Fruit fly (Drosophila melanogaster): Measurements from ENCODE around the gene Bro.
A peak's percentile ranks its signal among the peaks of the same experiment; 100 is the strongest.

Bro gene

DNA sequence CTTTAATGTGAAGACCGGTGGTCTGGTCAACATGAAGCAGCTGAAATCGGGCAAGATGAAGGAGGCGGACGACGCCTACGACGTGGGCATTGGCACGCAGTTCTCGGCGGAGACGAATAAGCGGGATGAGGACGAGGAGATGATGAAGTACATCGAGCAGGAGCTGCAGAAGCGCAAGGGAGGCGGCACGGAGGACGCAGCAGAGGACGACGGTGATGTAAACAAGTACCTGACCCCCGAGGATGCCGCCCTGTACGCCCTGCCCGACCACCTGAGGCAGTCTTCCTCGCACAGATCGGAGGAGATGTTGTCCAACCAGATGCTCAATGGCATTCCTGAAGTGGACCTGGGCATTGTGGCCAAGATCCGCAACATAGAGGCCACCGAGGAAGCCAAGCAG lies 17.9 kb downstream of the Bro start:
- TF ChIP-seq dsx (GFP tag; optimal IDR thresholded peaks at IDR 0.05; ENCODE audit: poor library complexity, severe bottlenecking) = no peak
- TF ChIP-seq topi (GFP tag; optimal IDR thresholded peaks at IDR 0.05) = no peak
- no peak for TF ChIP-seq ss (GFP tag; optimal IDR thresholded peaks at IDR 0.05)
- TF ChIP-seq Ets96B (tag; optimal IDR thresholded peaks at IDR 0.05) = no peak
- TF ChIP-seq CG6276 (GFP tag; optimal IDR thresholded peaks at IDR 0.05) = no peak
- no peak for TF ChIP-seq Met (GFP tag; optimal IDR thresholded peaks at IDR 0.05)
- TF ChIP-seq CG11762 (GFP tag; optimal IDR thresholded peaks at IDR 0.05; ENCODE audit: insufficient read depth) = no peak
- TF ChIP-seq Ets21C (GFP tag; optimal IDR thresholded peaks at IDR 0.05) = no peak
- TF ChIP-seq fkh (GFP tag; optimal IDR thresholded peaks at IDR 0.05) = no peak
- no peak for TF ChIP-seq pdm3 (GFP tag; optimal IDR thresholded peaks at IDR 0.05)
- TF ChIP-seq Hr39 (GFP tag; optimal IDR thresholded peaks at IDR 0.05) = no peak
- TF ChIP-seq CG10631 (GFP tag; optimal IDR thresholded peaks at IDR 0.05) = no peak

DNA sequence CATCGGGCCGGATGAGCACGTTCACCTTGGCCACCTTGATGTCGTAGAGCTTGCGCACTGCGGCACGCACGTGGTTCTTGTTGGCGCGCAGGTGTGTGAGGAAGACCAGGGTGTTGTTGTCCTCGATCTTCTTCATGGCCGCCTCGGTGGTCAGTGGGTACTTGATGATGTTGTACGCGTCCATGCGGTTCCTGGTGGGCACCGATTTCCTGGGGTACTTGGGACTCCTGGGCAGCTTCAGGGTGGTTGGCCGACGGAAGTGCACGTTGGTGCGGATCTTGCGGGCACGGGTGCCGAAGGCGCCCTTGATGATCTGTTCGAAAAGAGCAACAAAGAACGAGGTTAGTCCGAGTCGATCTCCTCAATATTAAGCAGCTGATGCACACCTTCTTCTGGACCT lies 19.8 kb downstream of the Bro start:
- TF ChIP-seq CG6808 (GFP tag; optimal IDR thresholded peaks at IDR 0.05) (no peak), CG6792 (GFP tag; optimal IDR thresholded peaks at IDR 0.05) (no peak), CG31627 (GFP tag; optimal IDR thresholded peaks at IDR 0.05) (no peak), dac (GFP tag; optimal IDR thresholded peaks at IDR 0.05) (no peak), Blimp-1 (GFP tag; optimal IDR thresholded peaks at IDR 0.05) (no peak)

DNA sequence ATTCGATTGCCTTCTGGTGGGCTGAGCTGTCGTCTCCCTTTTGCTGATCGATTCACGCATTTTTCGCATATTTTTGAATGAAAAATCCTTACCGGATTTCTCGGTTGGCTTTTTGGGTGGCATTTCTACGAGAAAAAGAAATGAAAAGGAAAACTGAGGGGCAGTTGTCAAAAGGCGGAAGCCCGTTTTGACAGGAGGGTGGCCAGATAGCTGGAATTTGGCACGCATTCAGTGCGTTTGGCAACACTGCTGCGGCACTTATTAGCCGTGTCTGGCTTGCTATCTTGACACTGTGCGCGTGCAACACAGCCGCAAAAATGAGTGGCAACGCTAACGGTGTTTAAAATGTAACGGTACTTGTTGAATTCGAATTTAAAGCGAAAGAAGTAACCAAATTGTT lies 20.8 kb downstream of the Bro start, which contains the start of gene RpL23A:
TSS of gene RpL23A (minus strand) at position 151 of the 400 bp plus-strand sequence.
- peak; percentile 57 for TF ChIP-seq CG11762 (GFP tag; optimal IDR thresholded peaks at IDR 0.05; ENCODE audit: insufficient read depth)
- peak in 1 of 2 experiments; percentile 86 for TF ChIP-seq salr (GFP tag; optimal IDR thresholded peaks at IDR 0.05)
- TF ChIP-seq Ets96B (tag; optimal IDR thresholded peaks at IDR 0.05) = peak; percentile 39
- TF ChIP-seq Blimp-1 (GFP tag; optimal IDR thresholded peaks at IDR 0.05) = peak; percentile 84
- no peak for TF ChIP-seq CG6276 (GFP tag; optimal IDR thresholded peaks at IDR 0.05)
- no peak for TF ChIP-seq dsx (GFP tag; optimal IDR thresholded peaks at IDR 0.05; ENCODE audit: poor library complexity, severe bottlenecking)
- TF ChIP-seq CG6163 (GFP tag; IDR thresholded peaks at IDR 0.05) = peak; percentile 93
- peak; percentile 85 for TF ChIP-seq Met (GFP tag; optimal IDR thresholded peaks at IDR 0.05)
- no peak for TF ChIP-seq spab (GFP tag; optimal IDR thresholded peaks at IDR 0.05)
- TF ChIP-seq Eip93F (GFP tag; optimal IDR thresholded peaks at IDR 0.05) = no peak
- TF ChIP-seq Ets21C (GFP tag; optimal IDR thresholded peaks at IDR 0.05) = peak; percentile 74
- TF ChIP-seq Eip78C (GFP tag) = peak; percentile 95
- peak; percentile 62 for TF ChIP-seq dac (GFP tag; optimal IDR thresholded peaks at IDR 0.05)
- peak; percentile 74 for TF ChIP-seq net (GFP tag; optimal IDR thresholded peaks at IDR 0.05)
- TF ChIP-seq Sox14 (GFP tag; optimal IDR thresholded peaks at IDR 0.05) = peak; percentile 68
- TF ChIP-seq CG15336 (GFP tag; IDR thresholded peaks at IDR 0.05) = no peak
- no peak for TF ChIP-seq Lpt (GFP tag; optimal IDR thresholded peaks at IDR 0.05)
- TF ChIP-seq fd59A (GFP tag; optimal IDR thresholded peaks at IDR 0.05) = peak; percentile 51
- TF ChIP-seq fkh (GFP tag; optimal IDR thresholded peaks at IDR 0.05) = peak; percentile 77
- TF ChIP-seq Sox15 (GFP tag; optimal IDR thresholded peaks at IDR 0.05) = peak; percentile 55
- TF ChIP-seq OdsH (GFP tag; optimal IDR thresholded peaks at IDR 0.05) = peak; percentile 79
- TF ChIP-seq pdm3 (GFP tag; optimal IDR thresholded peaks at IDR 0.05) = no peak
- TF ChIP-seq Hr39 (GFP tag; optimal IDR thresholded peaks at IDR 0.05) = peak; percentile 88
- TF ChIP-seq CG16779 (tag; optimal IDR thresholded peaks at IDR 0.05) = peak; percentile 74
- TF ChIP-seq CG7368 (GFP tag; optimal IDR thresholded peaks at IDR 0.05) = peak; percentile 85
- peak; percentile 87 for TF ChIP-seq CG1621 (tag; optimal IDR thresholded peaks at IDR 0.05)
- peak; percentile 79 for TF ChIP-seq Smox (GFP tag; optimal IDR thresholded peaks at IDR 0.05)
- peak; percentile 58 for TF ChIP-seq CG34406 (GFP tag; optimal IDR thresholded peaks at IDR 0.05)
- TF ChIP-seq eg (GFP tag; IDR thresholded peaks at IDR 0.05) = peak; percentile 84
- peak; percentile 100 for TF ChIP-seq achi (GFP tag; optimal IDR thresholded peaks at IDR 0.05)
- no peak for TF ChIP-seq acj6 (GFP tag; optimal IDR thresholded peaks at IDR 0.05)
- TF ChIP-seq CG6854 (GFP tag; optimal IDR thresholded peaks at IDR 0.05) = peak; percentile 89
- peak; percentile 56 to 85 for TF ChIP-seq ss (GFP tag; optimal IDR thresholded peaks at IDR 0.05)
- TF ChIP-seq CG3032 (tag; optimal IDR thresholded peaks at IDR 0.05) = peak; percentile 76
- TF ChIP-seq CG8319 (GFP tag; optimal IDR thresholded peaks at IDR 0.05) = peak; percentile 73
- TF ChIP-seq CG31627 (GFP tag; optimal IDR thresholded peaks at IDR 0.05) = peak; percentile 93
- TF ChIP-seq lz (GFP tag; optimal IDR thresholded peaks at IDR 0.05) = peak; percentile 92
- peak; percentile 91 for TF ChIP-seq esn (GFP tag; optimal IDR thresholded peaks at IDR 0.05)
- TF ChIP-seq CG10669 (GFP tag; optimal IDR thresholded peaks at IDR 0.05) = no peak
- TF ChIP-seq CG11294 (GFP tag; IDR thresholded peaks at IDR 0.05) = peak; percentile 35; the same call in 1 of the 2 replicates
- no peak for TF ChIP-seq CG8632 (GFP tag; optimal IDR thresholded peaks at IDR 0.05)
- TF ChIP-seq CG11902 (GFP tag; optimal IDR thresholded peaks at IDR 0.05) = peak; percentile 81
